Worm (Caenorhabditis elegans) whole organism, young adult: ENCODE results near the gene acs-22.

Source experiments
- C17E4.6 ChIP-seq: fragments of 200-800 bp; sonication (Bioruptor generic); IDR thresholded peaks from 2 replicates; pipeline ENCODE4 v1.3.6; 2022; ENCODE audit warnings: missing genetic modification reagents, missing genetic modification characterization, missing compliant biosample characterization
- D2030.7 ChIP-seq: fragments of 200-800 bp; sonication (Bioruptor generic); IDR thresholded peaks from 2 replicates; pipeline ENCODE4 v1.3.6; 2022; ENCODE audit warnings: missing genetic modification reagents, missing genetic modification characterization, missing compliant biosample characterization
- F10E7.11 ChIP-seq: sonication (generic microtip); optimal IDR thresholded peaks from 2 replicates; lab custom pipeline; 2017; ENCODE audit warnings: mild to moderate bottlenecking, missing genetic modification characterization, moderate library complexity, missing compliant biosample characterization
- F37B4.10 ChIP-seq: fragments of 200-800 bp; sonication (Bioruptor generic); IDR thresholded peaks from 2 replicates; pipeline ENCODE4 v1.3.6; 2022; ENCODE audit warnings: missing genetic modification characterization, missing compliant biosample characterization
- F49E8.2 ChIP-seq: sonication (generic microtip); optimal IDR thresholded peaks from 3 replicates; lab custom pipeline; 2017; ENCODE audit warnings: missing genetic modification characterization, mild to moderate bottlenecking, missing compliant biosample characterization, antibody characterized with exemption, moderate library complexity; ENCODE audit not compliant: insufficient read depth
- F55B11.4 ChIP-seq: sonication (generic microtip); optimal IDR thresholded peaks from 2 replicates; lab custom pipeline; 2016; ENCODE audit warnings: missing compliant biosample characterization, missing genetic modification characterization, borderline replicate concordance; ENCODE audit not compliant: insufficient read depth
- K11D2.4 ChIP-seq: fragments of 200-800 bp; sonication (Bioruptor generic); IDR thresholded peaks from 2 replicates; pipeline ENCODE4 v1.3.6; 2022; ENCODE audit warnings: missing genetic modification reagents, missing genetic modification characterization, missing compliant biosample characterization
- T07F8.4 ChIP-seq: sonication (generic microtip); optimal IDR thresholded peaks from 2 replicates; lab custom pipeline; 2016; ENCODE audit warnings: mild to moderate bottlenecking, missing genetic modification characterization, moderate library complexity, missing compliant biosample characterization
- Y53F4B.3 ChIP-seq: fragments of 200-800 bp; sonication (Bioruptor generic); IDR thresholded peaks from 2 replicates; pipeline ENCODE4 v1.3.6; 2022; ENCODE audit warnings: missing genetic modification reagents, missing genetic modification characterization, missing compliant biosample characterization
- Y53G8AR.9 ChIP-seq: fragments of 200-800 bp; sonication (Bioruptor generic); conservative IDR thresholded peaks from 2 replicates; pipeline ENCODE4 v1.3.6; 2022; ENCODE audit warnings: missing genetic modification reagents, missing genetic modification characterization, missing compliant biosample characterization
- Y95B8A.8 ChIP-seq: fragments of 200-800 bp; sonication (Bioruptor generic); IDR thresholded peaks from 2 replicates; pipeline ENCODE4 v1.3.6; 2022; ENCODE audit warnings: missing genetic modification reagents, missing genetic modification characterization, missing compliant biosample characterization
- aptf-3 ChIP-seq: fragments of 200-800 bp; sonication (Bioruptor generic); IDR thresholded peaks from 2 replicates; pipeline ENCODE4 v1.3.6; 2022; ENCODE audit warnings: missing genetic modification characterization, missing compliant biosample characterization
- ceh-40 ChIP-seq: fragments of 200-800 bp; sonication (Bioruptor generic); IDR thresholded peaks from 2 replicates; pipeline ENCODE4 v1.3.6; 2022; ENCODE audit warnings: missing genetic modification characterization, missing compliant biosample characterization
- ceh-58 ChIP-seq: fragments of 200-800 bp; sonication (Bioruptor generic); IDR thresholded peaks from 2 replicates; pipeline ENCODE4 v1.3.6; 2022; ENCODE audit warnings: missing genetic modification characterization, missing compliant biosample characterization
- ceh-91 ChIP-seq: fragments of 200-800 bp; sonication (Bioruptor generic); IDR thresholded peaks from 2 replicates; pipeline ENCODE4 v1.3.6; 2022; ENCODE audit warnings: missing genetic modification reagents, missing genetic modification characterization, missing compliant biosample characterization
- die-1 ChIP-seq: sonication (generic microtip); optimal IDR thresholded peaks from 2 replicates; lab custom pipeline; 2016; ENCODE audit warnings: missing genotype, mild to moderate bottlenecking, missing genetic modification characterization, missing compliant biosample characterization
- ets-4 ChIP-seq: fragments of 200-800 bp; sonication (Bioruptor generic); optimal IDR thresholded peaks from 2 replicates; lab custom pipeline; 2018; ENCODE audit warnings: mild to moderate bottlenecking, missing genetic modification characterization, missing compliant biosample characterization
- fkh-3 ChIP-seq: sonication (generic microtip); optimal IDR thresholded peaks from 2 replicates; lab custom pipeline; 2016; ENCODE audit warnings: mild to moderate bottlenecking, missing genetic modification characterization, missing compliant biosample characterization
- him-1 ChIP-seq: sonication (generic microtip); optimal IDR thresholded peaks from 2 replicates; lab custom pipeline; 2016; ENCODE audit warnings: missing genotype, missing genetic modification reagents, missing genetic modification characterization, missing compliant biosample characterization
- hmg-20 ChIP-seq: fragments of 200-800 bp; sonication (Bioruptor generic); IDR thresholded peaks from 2 replicates; pipeline ENCODE4 v1.3.6; 2022; ENCODE audit warnings: missing genetic modification reagents, missing genetic modification characterization, missing compliant biosample characterization
- hrde-1 ChIP-seq: sonication (generic microtip); optimal IDR thresholded peaks from 2 replicates; lab custom pipeline; 2016; ENCODE audit warnings: missing genetic modification characterization, mild to moderate bottlenecking, missing compliant biosample characterization, moderate library complexity, missing genotype, missing genetic modification reagents, borderline replicate concordance
- lin-54 ChIP-seq: fragments of 200-800 bp; sonication (Bioruptor generic); optimal IDR thresholded peaks from 2 replicates; lab custom pipeline; 2018; ENCODE audit warnings: mild to moderate bottlenecking, missing genetic modification characterization, missing compliant biosample characterization
- madf-10 ChIP-seq: sonication (generic microtip); optimal IDR thresholded peaks from 2 replicates; lab custom pipeline; 2016; ENCODE audit warnings: mild to moderate bottlenecking, missing genetic modification characterization, missing compliant biosample characterization
- mel-28 ChIP-seq: sonication (generic microtip); optimal IDR thresholded peaks from 2 replicates; lab custom pipeline; 2016; ENCODE audit warnings: borderline replicate concordance, mild to moderate bottlenecking, missing genetic modification characterization, missing compliant biosample characterization
- mxl-1 ChIP-seq: sonication (generic microtip); optimal IDR thresholded peaks from 2 replicates; lab custom pipeline; 2016; ENCODE audit warnings: missing genetic modification characterization, missing compliant biosample characterization
- nfya-2 ChIP-seq: fragments of 200-800 bp; sonication (Bioruptor generic); IDR thresholded peaks from 2 replicates; pipeline ENCODE4 v1.3.6; 2022; ENCODE audit warnings: missing genetic modification reagents, missing genetic modification characterization, missing compliant biosample characterization
- nhr-179 ChIP-seq: sonication (generic microtip); optimal IDR thresholded peaks from 2 replicates; lab custom pipeline; 2016; ENCODE audit warnings: mild to moderate bottlenecking, missing genetic modification characterization, missing compliant biosample characterization
- rec-8 ChIP-seq, 2 experiments: sonication (generic microtip); optimal IDR thresholded peaks; 2 replicates each; lab custom pipeline; 2016; ENCODE audit warnings: mild to moderate bottlenecking in 2 of 2, missing genetic modification characterization in 2 of 2, missing genetic modification reagents in 2 of 2, missing genotype in 2 of 2, missing biosample characterization in 1 of 2, missing compliant biosample characterization in 1 of 2, moderate library complexity in 1 of 2
- rpc-1 ChIP-seq, 2 experiments: fragments of 150-350 bp in 1 of 2; sonication (generic microtip) in 1 of 2; optimal IDR thresholded peaks; 2 replicates each; lab custom pipeline; 2014 to 2018; ENCODE audit warnings: missing biosample characterization in 1 of 2, missing genetic modification characterization in 1 of 2, missing genetic modification reagents in 1 of 2, missing genotype in 1 of 2
- snpc-3.4 ChIP-seq: sonication (generic microtip); optimal IDR thresholded peaks from 2 replicates; lab custom pipeline; 2017; ENCODE audit warnings: missing genetic modification characterization, mild to moderate bottlenecking, missing compliant biosample characterization, antibody characterized with exemption, moderate library complexity, missing genotype, missing genetic modification reagents
- snpc-4 ChIP-seq, 5 experiments: fragments of 150-350 bp in 1 of 5; sonication (generic microtip) in 4 of 5; optimal IDR thresholded peaks; 2 replicates each; lab custom pipeline; 2014 to 2018; ENCODE audit warnings: missing genetic modification characterization in 5 of 5, missing biosample characterization in 3 of 5, antibody characterized with exemption in 2 of 5, mild to moderate bottlenecking in 2 of 5, missing compliant biosample characterization in 2 of 5, missing genotype in 2 of 5, moderate library complexity in 2 of 5, missing genetic modification reagents in 1 of 5
- sptf-2 ChIP-seq: fragments of 200-800 bp; sonication (Bioruptor generic); optimal IDR thresholded peaks from 2 replicates; lab custom pipeline; 2018; ENCODE audit warnings: mild to moderate bottlenecking, missing genetic modification characterization, missing compliant biosample characterization
- unc-130 ChIP-seq: sonication (generic microtip); optimal IDR thresholded peaks from 2 replicates; lab custom pipeline; 2016; ENCODE audit warnings: missing genetic modification reagents, missing genetic modification characterization, missing compliant biosample characterization

The acs-22 gene

ce11 chrX:8890251-8890755 lies 40.7 kb upstream of the acs-22 start:
- no peak for TF ChIP-seq fkh-3 (tag; lab: Kevin White, UChicago)
- TF ChIP-seq, all 124 proteins: peak for 0

- TF ChIP-seq unc-130 (GFP tag; lab: Kevin White, UChicago) (no peak), F10E7.11 (tag; lab: Kevin White, UChicago) (no peak), snpc-4 (GFP tag; optimal IDR thresholded peaks at IDR 0.05; lab: Kevin White, UChicago) (no peak), snpc-4 (tag; optimal IDR thresholded peaks at IDR 0.05; lab: Kevin White, UChicago) (no peak), F55B11.4 (tag; lab: Kevin White, UChicago) (no peak), Y53G8AR.9 (GFP tag; lab: Robert Waterston, UW) (no peak), sptf-2 (GFP tag; lab: Kevin White, UChicago) (no peak), nfya-2 (no peak), ceh-40 (GFP tag; lab: Robert Waterston, UW) (no peak), snpc-3.4 (tag; lab: Kevin White, UChicago) (no peak), ceh-91 (GFP tag; lab: Robert Waterston, UW) (no peak), ceh-58 (no peak)
- TF ChIP-seq, all 124 proteins: peak for 0
Observed at ce11 chrX:8891393-8891953, 39.5 kb upstream of the acs-22 start.

- TF ChIP-seq F37B4.10 (no peak), ceh-58 (no peak), Y53F4B.3 (GFP tag; lab: Robert Waterston, UW) (no peak), K11D2.4 (GFP tag; lab: Robert Waterston, UW) (no peak), mel-28 (tag; lab: Kevin White, UChicago) (no peak), die-1 (tag; lab: Kevin White, UChicago) (no peak), Y95B8A.8 (GFP tag; lab: Robert Waterston, UW) (no peak), hmg-20 (GFP tag; lab: Robert Waterston, UW) (no peak)
Observed at ce11 chrX:8892808-8893207, 38.2 kb upstream of the acs-22 start, which contains the start of gene C13E3.1. C13E3.1 (plus strand) TSS chrX:8893108.

ce11 chrX:8902920-8903319 lies 28.1 kb upstream of the acs-22 start:
- TF ChIP-seq F10E7.11 (tag; lab: Kevin White, UChicago): no peak
- no peak for TF ChIP-seq him-1 (tag; lab: Kevin White, UChicago)
- TF ChIP-seq nhr-179 (tag; lab: Kevin White, UChicago): no peak
- no peak for TF ChIP-seq aptf-3
- no peak for TF ChIP-seq rpc-1 (optimal IDR thresholded peaks at IDR 0.05; lab: Kevin White, UChicago)
- TF ChIP-seq rpc-1 (tag; optimal IDR thresholded peaks at IDR 0.05; lab: Kevin White, UChicago): no peak
- TF ChIP-seq lin-54: no peak
- no peak for TF ChIP-seq K11D2.4 (GFP tag; lab: Robert Waterston, UW)
- no peak for TF ChIP-seq D2030.7
- TF ChIP-seq rec-8 (tag; optimal IDR thresholded peaks at IDR 0.05; lab: Kevin White, UChicago): no peak
- no peak for TF ChIP-seq C17E4.6 (GFP tag; lab: Robert Waterston, UW)
- no peak for TF ChIP-seq snpc-4 (GFP tag; optimal IDR thresholded peaks at IDR 0.05; lab: Kevin White, UChicago)
- TF ChIP-seq snpc-4 (tag; optimal IDR thresholded peaks at IDR 0.05; lab: Kevin White, UChicago): no peak
- no peak for TF ChIP-seq ets-4 (GFP tag; lab: Kevin White, UChicago)
- TF ChIP-seq Y53F4B.3 (GFP tag; lab: Robert Waterston, UW): no peak
- TF ChIP-seq madf-10 (tag; lab: Kevin White, UChicago): no peak
- TF ChIP-seq T07F8.4 (tag; lab: Kevin White, UChicago): no peak
- TF ChIP-seq hrde-1 (tag; lab: Kevin White, UChicago): no peak
- TF ChIP-seq F49E8.2: no peak
- no peak for TF ChIP-seq mxl-1 (tag; lab: Kevin White, UChicago)
- TF ChIP-seq, all 124 proteins: peak for 0
